Worm (Caenorhabditis elegans) whole organism, L3 larva: ENCODE measurements around the gene Y46G5A.23.

Experiments used
- R02D3.7 ChIP-seq: fragments of 150-350 bp; optimal IDR thresholded peaks from 2 replicates; lab custom pipeline; 2014; ENCODE audit warnings: missing biosample characterization, missing genetic modification characterization
- ZK546.5 ChIP-seq: sonication (generic microtip); optimal IDR thresholded peaks from 2 replicates; lab custom pipeline; 2017; ENCODE audit warnings: missing biosample characterization, missing genetic modification characterization
- ama-1 ChIP-seq: fragments of 150-350 bp; optimal IDR thresholded peaks from 2 replicates; lab custom pipeline; 2018
- ceh-16 ChIP-seq: sonication (generic microtip); optimal IDR thresholded peaks from 2 replicates; lab custom pipeline; 2017; ENCODE audit warnings: missing biosample characterization, missing genetic modification characterization
- ceh-28 ChIP-seq: fragments of 150-350 bp; optimal IDR thresholded peaks from 2 replicates; lab custom pipeline; 2014; ENCODE audit warnings: missing biosample characterization, missing genetic modification reagents, missing genetic modification characterization
- daf-12 ChIP-seq: fragments of 150-350 bp; optimal IDR thresholded peaks from 2 replicates; lab custom pipeline; 2014; ENCODE audit warnings: missing biosample characterization, missing genetic modification reagents, missing genetic modification characterization
- egl-27 ChIP-seq: sonication (generic microtip); optimal IDR thresholded peaks from 4 replicates; lab custom pipeline; 2017; ENCODE audit warnings: missing biosample characterization, missing genetic modification reagents, missing genetic modification characterization
- egl-5 ChIP-seq: fragments of 150-350 bp; optimal IDR thresholded peaks from 2 replicates; lab custom pipeline; 2017; ENCODE audit warnings: missing biosample characterization, missing genetic modification reagents, missing genetic modification characterization, inconsistent platforms
- elt-1 ChIP-seq: fragments of 150-350 bp; optimal IDR thresholded peaks from 2 replicates; lab custom pipeline; 2014; ENCODE audit warnings: missing biosample characterization, missing genetic modification characterization
- elt-2 ChIP-seq: sonication (generic microtip); optimal IDR thresholded peaks from 2 replicates; lab custom pipeline; 2016; ENCODE audit warnings: missing genetic modification reagents, mild to moderate bottlenecking, missing genetic modification characterization, missing compliant biosample characterization
- elt-3 ChIP-seq, 3 experiments: fragments of 150-350 bp in 1 of 3; sonication (generic microtip) in 2 of 3; optimal IDR thresholded peaks; 2 replicates in 2 of 3; 4 replicates in 1 of 3; lab custom pipeline; 2014 to 2017; ENCODE audit warnings: missing biosample characterization in 3 of 3, missing genetic modification characterization in 3 of 3
- eor-1 ChIP-seq, 2 experiments: fragments of 150-350 bp; optimal IDR thresholded peaks; 2 replicates each; lab custom pipeline; 2014 to 2018; ENCODE audit warnings: missing biosample characterization in 2 of 2, missing genetic modification characterization in 2 of 2
- fkh-10 ChIP-seq: sonication (generic microtip); optimal IDR thresholded peaks from 2 replicates; lab custom pipeline; 2017; ENCODE audit warnings: missing biosample characterization, missing genetic modification reagents, missing genetic modification characterization
- fkh-2 ChIP-seq: fragments of 150-350 bp; optimal IDR thresholded peaks from 2 replicates; lab custom pipeline; 2014; ENCODE audit warnings: missing biosample characterization, missing genetic modification reagents, missing genetic modification characterization
- fos-1 ChIP-seq: fragments of 150-350 bp; optimal IDR thresholded peaks from 2 replicates; lab custom pipeline; 2014; ENCODE audit warnings: missing biosample characterization, missing genetic modification characterization
- hmg-11 ChIP-seq: sonication (generic microtip); optimal IDR thresholded peaks from 2 replicates; lab custom pipeline; 2016; ENCODE audit warnings: missing genetic modification characterization, missing compliant biosample characterization
- jun-1 ChIP-seq: fragments of 150-350 bp; optimal IDR thresholded peaks from 2 replicates; lab custom pipeline; 2014; ENCODE audit warnings: missing biosample characterization, missing genetic modification reagents, missing genetic modification characterization
- lin-15B ChIP-seq: fragments of 150-350 bp; optimal IDR thresholded peaks from 2 replicates; lab custom pipeline; 2014; ENCODE audit warnings: missing biosample characterization, missing genetic modification characterization
- lin-39 ChIP-seq: fragments of 150-350 bp; optimal IDR thresholded peaks from 2 replicates; lab custom pipeline; 2018; ENCODE audit warnings: missing biosample characterization, missing genetic modification reagents, missing genetic modification characterization
- lsy-12 ChIP-seq: sonication (generic microtip); optimal IDR thresholded peaks from 2 replicates; lab custom pipeline; 2016; ENCODE audit warnings: mild to moderate bottlenecking, missing genetic modification characterization, missing compliant biosample characterization
- mdl-1 ChIP-seq: fragments of 150-350 bp; optimal IDR thresholded peaks from 2 replicates; lab custom pipeline; 2014; ENCODE audit warnings: missing biosample characterization, missing genetic modification characterization
- mml-1 ChIP-seq: fragments of 150-350 bp; sonication (generic microtip); optimal IDR thresholded peaks from 3 replicates; lab custom pipeline; 2014; ENCODE audit warnings: missing biosample characterization, missing genetic modification characterization
- nfya-1 ChIP-seq: sonication (generic microtip); optimal IDR thresholded peaks from 2 replicates; lab custom pipeline; 2017; ENCODE audit warnings: missing genetic modification characterization, mild to moderate bottlenecking, missing compliant biosample characterization, antibody characterized with exemption, moderate library complexity; ENCODE audit not compliant: insufficient read depth
- nhr-11 ChIP-seq: fragments of 150-350 bp; optimal IDR thresholded peaks from 2 replicates; lab custom pipeline; 2014; ENCODE audit warnings: missing biosample characterization, missing genetic modification characterization
- nhr-12 ChIP-seq: fragments of 150-350 bp; optimal IDR thresholded peaks from 2 replicates; lab custom pipeline; 2014; ENCODE audit warnings: missing biosample characterization, missing genetic modification characterization
- nhr-23 ChIP-seq: fragments of 150-350 bp; optimal IDR thresholded peaks from 2 replicates; lab custom pipeline; 2014; ENCODE audit warnings: missing biosample characterization, missing genetic modification reagents, missing genetic modification characterization
- nhr-237 ChIP-seq: fragments of 150-350 bp; optimal IDR thresholded peaks from 2 replicates; lab custom pipeline; 2014; ENCODE audit warnings: missing biosample characterization, missing genetic modification characterization
- nhr-25 ChIP-seq: sonication (generic microtip); optimal IDR thresholded peaks from 2 replicates; lab custom pipeline; 2017; ENCODE audit warnings: missing biosample characterization, missing genetic modification characterization
- nhr-28 ChIP-seq: fragments of 150-350 bp; optimal IDR thresholded peaks from 2 replicates; lab custom pipeline; 2014; ENCODE audit warnings: missing biosample characterization, missing genetic modification characterization
- nhr-43 ChIP-seq: sonication (generic microtip); optimal IDR thresholded peaks from 2 replicates; lab custom pipeline; 2016; ENCODE audit warnings: mild to moderate bottlenecking, missing genetic modification characterization, missing compliant biosample characterization; ENCODE audit not compliant: poor library complexity, severe bottlenecking
- nhr-76 ChIP-seq: fragments of 150-350 bp; sonication (generic microtip); optimal IDR thresholded peaks from 5 replicates; lab custom pipeline; 2014; ENCODE audit warnings: missing biosample characterization, missing genetic modification characterization
- pha-4 ChIP-seq: fragments of 150-350 bp; optimal IDR thresholded peaks from 2 replicates; lab custom pipeline; 2014; ENCODE audit warnings: missing biosample characterization, missing genetic modification reagents, missing genetic modification characterization
- pqm-1 ChIP-seq: fragments of 150-350 bp; optimal IDR thresholded peaks from 2 replicates; lab custom pipeline; 2017; ENCODE audit warnings: missing biosample characterization, missing genetic modification characterization, inconsistent platforms
- tbx-2 ChIP-seq: sonication (generic microtip); optimal IDR thresholded peaks from 2 replicates; lab custom pipeline; 2016; ENCODE audit warnings: mild to moderate bottlenecking, missing genetic modification characterization, missing compliant biosample characterization
- unc-39 ChIP-seq: sonication (generic microtip); optimal IDR thresholded peaks from 4 replicates; lab custom pipeline; 2017; ENCODE audit warnings: missing biosample characterization, missing genetic modification characterization
- unc-62 ChIP-seq: fragments of 150-350 bp; sonication (generic microtip); optimal IDR thresholded peaks from 4 replicates; lab custom pipeline; 2014; ENCODE audit warnings: missing biosample characterization, missing genetic modification reagents, missing genetic modification characterization
- zag-1 ChIP-seq: fragments of 150-350 bp; optimal IDR thresholded peaks from 2 replicates; lab custom pipeline; 2014; ENCODE audit warnings: missing biosample characterization, missing genetic modification characterization
- ztf-4 ChIP-seq: fragments of 150-350 bp; optimal IDR thresholded peaks from 2 replicates; lab custom pipeline; 2014; ENCODE audit warnings: missing biosample characterization, missing genetic modification characterization

The Y46G5A.23 gene

ce11 chrII:12798814-12799213 lies 29.9 kb downstream of the Y46G5A.23 start (continued):
- TF ChIP-seq nhr-25 (tag; lab: Kevin White, UChicago) (peak; percentile 87), lin-15B (tag; lab: Kevin White, UChicago) (peak; percentile 24), nhr-43 (tag; lab: Kevin White, UChicago) (peak; percentile 96)
- TF ChIP-seq, all 47 proteins: peak for 24

ce11 chrII:12797211-12797794 lies 31.5 kb downstream of the Y46G5A.23 start:
- TF ChIP-seq egl-27 (tag; lab: Kevin White, UChicago): no peak
- TF ChIP-seq hmg-11 (tag; lab: Kevin White, UChicago): peak; percentile 9
- TF ChIP-seq ZK546.5: no peak
- peak; percentile 57 for TF ChIP-seq jun-1 (tag; lab: Kevin White, UChicago)
- TF ChIP-seq egl-5 (tag; lab: Kevin White, UChicago): no peak
- TF ChIP-seq ama-1 (lab: Kevin White, UChicago): peak; percentile 78
- peak; percentile 16 for TF ChIP-seq nhr-43 (tag; lab: Kevin White, UChicago)
- peak; percentile 94 for TF ChIP-seq pqm-1 (tag; lab: Kevin White, UChicago)
- peak; percentile 34 for TF ChIP-seq fkh-10 (GFP tag; lab: Kevin White, UChicago)
- peak; percentile 54 for TF ChIP-seq pha-4
- TF ChIP-seq nfya-1 (tag; lab: Kevin White, UChicago): peak; percentile 6
- TF ChIP-seq ceh-16: no peak
- TF ChIP-seq lin-15B (tag; lab: Kevin White, UChicago): peak; percentile 8
- peak; percentile 88 for TF ChIP-seq elt-2 (tag; lab: Kevin White, UChicago)

ce11 chrII:12796040-12796502 lies 32.7 kb downstream of the Y46G5A.23 start, which contains the start of gene cpt-1:
Gene cpt-1, minus strand, starts transcription at chrII:12796452.
- TF ChIP-seq jun-1 (tag; lab: Kevin White, UChicago): no peak
- no peak for TF ChIP-seq lsy-12 (tag; lab: Kevin White, UChicago)
- TF ChIP-seq fkh-2: no peak
- no peak for TF ChIP-seq fos-1
- no peak for TF ChIP-seq nhr-25 (tag; lab: Kevin White, UChicago)
- no peak for TF ChIP-seq pqm-1 (tag; lab: Kevin White, UChicago)
- TF ChIP-seq nhr-28: no peak
- TF ChIP-seq ceh-28 (tag; lab: Kevin White, UChicago): no peak
- TF ChIP-seq egl-27 (tag; lab: Kevin White, UChicago): no peak
- TF ChIP-seq lin-39 (tag; lab: Kevin White, UChicago): no peak
- TF ChIP-seq nhr-43 (tag; lab: Kevin White, UChicago): peak; percentile 23
- TF ChIP-seq elt-3 (tag; optimal IDR thresholded peaks at IDR 0.05; lab: Kevin White, UChicago): no peak
- TF ChIP-seq mdl-1 (tag; lab: Kevin White, UChicago): no peak
- no peak for TF ChIP-seq nhr-12 (tag; lab: Kevin White, UChicago)
- no peak for TF ChIP-seq nhr-23 (tag; lab: Kevin White, UChicago)
- peak; percentile 12 for TF ChIP-seq ama-1 (lab: Kevin White, UChicago)
- TF ChIP-seq R02D3.7: no peak
- peak; percentile 36 for TF ChIP-seq elt-2 (tag; lab: Kevin White, UChicago)
- no peak for TF ChIP-seq ceh-16
- no peak for TF ChIP-seq daf-12 (tag; lab: Kevin White, UChicago)
- TF ChIP-seq unc-62 (GFP tag; lab: Kevin White, UChicago): no peak
- TF ChIP-seq tbx-2 (tag; lab: Kevin White, UChicago): no peak
- no peak for TF ChIP-seq unc-39 (tag; lab: Kevin White, UChicago)
- TF ChIP-seq nhr-11 (tag; lab: Kevin White, UChicago): no peak
- TF ChIP-seq nhr-237 (tag; lab: Kevin White, UChicago): no peak

ce11 chrII:12795188-12795587 lies 33.6 kb downstream of the Y46G5A.23 start:
- TF ChIP-seq nhr-43 (tag; lab: Kevin White, UChicago): peak; percentile 37
- TF ChIP-seq elt-1 (tag; lab: Kevin White, UChicago): no peak
- no peak for TF ChIP-seq ceh-28 (tag; lab: Kevin White, UChicago)
- no peak for TF ChIP-seq elt-2 (tag; lab: Kevin White, UChicago)
- TF ChIP-seq ama-1 (lab: Kevin White, UChicago): no peak
- TF ChIP-seq nhr-11 (tag; lab: Kevin White, UChicago): no peak
- peak; percentile 47 for TF ChIP-seq lsy-12 (tag; lab: Kevin White, UChicago)
- no peak for TF ChIP-seq nhr-76
- no peak for TF ChIP-seq ztf-4
- peak; percentile 3 for TF ChIP-seq tbx-2 (tag; lab: Kevin White, UChicago)
- TF ChIP-seq nhr-23 (tag; lab: Kevin White, UChicago): no peak
- TF ChIP-seq ZK546.5: no peak
- no peak for TF ChIP-seq unc-62 (GFP tag; lab: Kevin White, UChicago)
- TF ChIP-seq pha-4: no peak
- no peak for TF ChIP-seq zag-1 (tag; lab: Kevin White, UChicago)
- TF ChIP-seq mml-1 (tag; lab: Kevin White, UChicago): no peak
- TF ChIP-seq nfya-1 (tag; lab: Kevin White, UChicago): no peak
- no peak for TF ChIP-seq unc-39 (tag; lab: Kevin White, UChicago)
- TF ChIP-seq eor-1 (tag; optimal IDR thresholded peaks at IDR 0.05; lab: Kevin White, UChicago): no peak
